Fruit fly (Drosophila melanogaster) whole organism, wandering third instar larva: ENCODE data around the gene Mcm2.
A peak's percentile ranks its signal among the peaks of the same experiment; 100 is the strongest.

Experiments
- CG9705 ChIP-seq: fragments of 200-800 bp; sonication (Bioruptor generic); optimal IDR thresholded peaks from 2 replicates; lab custom pipeline; 2018; ENCODE audit warnings: missing biosample characterization, mild to moderate bottlenecking, missing genetic modification characterization
- Dif ChIP-seq: fragments of 200-275, 200-300 bp; sonication (Bioruptor generic); optimal IDR thresholded peaks from 2 replicates; lab custom pipeline; 2018; ENCODE audit warnings: missing biosample characterization, missing genetic modification characterization; ENCODE audit not compliant: partially characterized antibody
- GATAd ChIP-seq: sonication (Bioruptor generic); optimal IDR thresholded peaks from 2 replicates; lab custom pipeline; 2016; ENCODE audit warnings: missing biosample characterization, missing genetic modification characterization
- HLH106 ChIP-seq: fragments of 200-800 bp; optimal IDR thresholded peaks from 3 replicates; lab custom pipeline; 2019; ENCODE audit warnings: missing biosample characterization, mild to moderate bottlenecking, missing genetic modification characterization, moderate library complexity
- Hr78 ChIP-seq: fragments of >200 bp; optimal IDR thresholded peaks from 2 replicates; lab custom pipeline; 2017; ENCODE audit warnings: missing biosample characterization, missing genetic modification characterization
- Jra ChIP-seq: sonication (Bioruptor generic); optimal IDR thresholded peaks from 2 replicates; lab custom pipeline; 2016; ENCODE audit warnings: missing biosample characterization, missing genetic modification characterization
- Myc ChIP-seq: fragments of >200 bp; optimal IDR thresholded peaks from 2 replicates; lab custom pipeline; 2017
- Vsx2 ChIP-seq: fragments of 200-300, 225-300 bp; sonication (Bioruptor generic); optimal IDR thresholded peaks from 2 replicates; lab custom pipeline; 2018; ENCODE audit warnings: missing biosample characterization, missing genetic modification characterization; ENCODE audit not compliant: partially characterized antibody
- brk ChIP-seq: fragments of 200-800 bp; sonication (Bioruptor generic); optimal IDR thresholded peaks from 2 replicates; lab custom pipeline; 2016; ENCODE audit warnings: missing biosample characterization, mild to moderate bottlenecking, missing genetic modification characterization
- dl ChIP-seq, 2 experiments: fragments of 175-275, 200-275 bp in 1 of 2; fragments of 200-275 bp in 1 of 2; sonication (Bioruptor generic); optimal IDR thresholded peaks; lab custom pipeline; 2018; ENCODE audit warnings: mild to moderate bottlenecking in 2 of 2, missing biosample characterization in 2 of 2, missing genetic modification characterization in 2 of 2, moderate library complexity in 2 of 2; ENCODE audit not compliant: partially characterized antibody in 2 of 2, insufficient read depth in 1 of 2
- ey ChIP-seq: fragments of 200-800 bp; sonication (Bioruptor generic); optimal IDR thresholded peaks from 2 replicates; lab custom pipeline; 2016; ENCODE audit warnings: missing biosample characterization, missing genetic modification characterization
- foxo ChIP-seq, 2 experiments: fragments of 200-800 bp; sonication (Bioruptor generic); optimal IDR thresholded peaks; 2 replicates in 1 of 2; 3 replicates in 1 of 2; lab custom pipeline; 2016 to 2017; ENCODE audit warnings: missing biosample characterization in 2 of 2, missing genetic modification characterization in 2 of 2
- h ChIP-seq: fragments of 200-800 bp; sonication (Bioruptor generic); optimal IDR thresholded peaks from 3 replicates; lab custom pipeline; 2016; ENCODE audit warnings: missing biosample characterization, mild to moderate bottlenecking, missing genetic modification characterization
- lola ChIP-seq: fragments of >200 bp; optimal IDR thresholded peaks from 2 replicates; lab custom pipeline; 2017; ENCODE audit warnings: missing biosample characterization, missing genetic modification characterization
- tai ChIP-seq: sonication (Bioruptor generic); optimal IDR thresholded peaks from 2 replicates; lab custom pipeline; 2016; ENCODE audit warnings: missing biosample characterization, missing genetic modification characterization

The Mcm2 gene

dm6 chr3R:8316344-8317105, 51.8 kb downstream of the Mcm2 start, which contains the start of gene Coq2:
Gene Coq2 (minus strand): TSS chr3R:8316543.
- TF ChIP-seq dl (GFP tag; optimal IDR thresholded peaks at IDR 0.05; lab: Kevin White, UChicago; ENCODE audit: insufficient read depth in 1 of 2, partially characterized antibody in 2 of 2) (peak; percentile 100), Myc (lab: Kevin White, UChicago) (peak; percentile 28), tai (GFP tag; lab: Kevin White, UChicago) (no peak), HLH106 (tag; lab: Kevin White, UChicago) (no peak), Vsx2 (GFP tag; lab: Kevin White, UChicago) (peak; percentile 100), ey (GFP tag; lab: Kevin White, UChicago) (no peak), brk (GFP tag; lab: Kevin White, UChicago) (no peak), lola (no peak), Hr78 (GFP tag; lab: Kevin White, UChicago) (no peak), Jra (GFP tag; lab: Kevin White, UChicago) (no peak), h (GFP tag; lab: Kevin White, UChicago) (no peak), Dif (GFP tag; lab: Kevin White, UChicago) (peak; percentile 100), GATAd (GFP tag; lab: Kevin White, UChicago) (no peak)
- TF ChIP-seq, all 38 proteins: peak for 4

- TF ChIP-seq CG9705 (GFP tag; lab: Kevin White, UChicago), result no peak
- no peak for TF ChIP-seq Myc (lab: Kevin White, UChicago)
- peak in 1 of 2 experiments; percentile 9 for TF ChIP-seq dl (GFP tag; optimal IDR thresholded peaks at IDR 0.05; lab: Kevin White, UChicago; ENCODE audit: insufficient read depth in 1 of 2, partially characterized antibody in 2 of 2)
- no peak for TF ChIP-seq foxo (GFP tag; optimal IDR thresholded peaks at IDR 0.05; lab: Kevin White, UChicago)
- peak; percentile 13 for TF ChIP-seq Dif (GFP tag; lab: Kevin White, UChicago)
- TF ChIP-seq Vsx2 (GFP tag; lab: Kevin White, UChicago), result peak; percentile 47
Observed at dm6 chr3R:8317215-8317614, 52.4 kb downstream of the Mcm2 start, which contains the start of gene Ctr1B. Gene Ctr1B (plus strand): TSS chr3R:8317612.
